Worm (Caenorhabditis elegans): ENCODE data around the gene F40F8.11.
A peak's percentile ranks its signal among the peaks of the same experiment; 100 is the strongest.

The F40F8.11 gene

ce11 chrII:11096233-11096632, 36.2 kb downstream of the F40F8.11 start, which contains the start of gene nbs-1 (continued):
- TF ChIP-seq ztf-18 (tag; optimal IDR thresholded peaks at IDR 0.05) (peak; percentile 18), hsf-1 (GFP tag; IDR thresholded peaks at IDR 0.05) (peak; percentile 73), nfya-2 (GFP tag; IDR thresholded peaks at IDR 0.05) (no peak), pha-4 (tag; optimal IDR thresholded peaks at IDR 0.05) (no peak), xnd-1 (tag; optimal IDR thresholded peaks at IDR 0.05) (peak; percentile 38), lin-40 (tag; optimal IDR thresholded peaks at IDR 0.05) (no peak), T26A5.8 (tag; optimal IDR thresholded peaks at IDR 0.05) (peak; percentile 8), sdz-38 (tag; optimal IDR thresholded peaks at IDR 0.05) (no peak), unc-62 (GFP tag; optimal IDR thresholded peaks at IDR 0.05) (no peak), ama-1 (optimal IDR thresholded peaks at IDR 0.05) (no peak), ama-1 (GFP tag; optimal IDR thresholded peaks at IDR 0.05) (peak; percentile 7 to 60), Y95B8A.8 (GFP tag; IDR thresholded peaks at IDR 0.05) (no peak), C17E4.6 (GFP tag; IDR thresholded peaks at IDR 0.05) (0 out of 2 replicates have a peak, but pooled peaks have one; percentile 34), fkh-3 (tag; optimal IDR thresholded peaks at IDR 0.05) (peak; percentile 16)

ce11 chrII:11094431-11094830, 38.0 kb downstream of the F40F8.11 start:
- TF ChIP-seq B0261.1 (tag; optimal IDR thresholded peaks at IDR 0.05) (no peak), madf-6 (GFP tag; IDR thresholded peaks at IDR 0.05) (peak; percentile 56; the same call in 1 of the 2 replicates), hmg-20 (GFP tag; IDR thresholded peaks at IDR 0.05) (no peak), him-1 (tag; optimal IDR thresholded peaks at IDR 0.05) (peak; percentile 2), F39B2.1 (GFP tag; IDR thresholded peaks at IDR 0.05) (no peak), repo-1 (tag; optimal IDR thresholded peaks at IDR 0.05) (no peak), sea-2 (GFP tag; IDR thresholded peaks at IDR 0.05) (no peak), athp-1 (tag; optimal IDR thresholded peaks at IDR 0.05) (no peak), F49E8.2 (tag; optimal IDR thresholded peaks at IDR 0.05; ENCODE audit: insufficient read depth) (peak; percentile 45), lin-40 (tag; optimal IDR thresholded peaks at IDR 0.05) (no peak), F23B12.7 (tag; optimal IDR thresholded peaks at IDR 0.05; ENCODE audit: insufficient read depth) (no peak), attf-6 (GFP tag; IDR thresholded peaks at IDR 0.05) (no peak), xnd-1 (tag; optimal IDR thresholded peaks at IDR 0.05) (peak; percentile 39), lsy-27 (tag; optimal IDR thresholded peaks at IDR 0.05; ENCODE audit: borderline replicate concordance, insufficient read depth) (no peak), lsl-1 (GFP tag; optimal IDR thresholded peaks at IDR 0.05) (peak; percentile 66), snpc-4 (GFP tag; optimal IDR thresholded peaks at IDR 0.05) (no peak), snpc-4 (tag; optimal IDR thresholded peaks at IDR 0.05) (no peak), sdz-38 (tag; optimal IDR thresholded peaks at IDR 0.05) (no peak), zfh-2 (GFP tag; conservative IDR thresholded peaks at IDR 0.05) (no peak), Y67H2A.10 (GFP tag; conservative IDR thresholded peaks at IDR 0.05) (no peak), F33H1.4 (GFP tag; IDR thresholded peaks at IDR 0.05) (peak; percentile 65), akir-1 (GFP tag; optimal IDR thresholded peaks at IDR 0.05) (no peak), efl-1 (GFP tag; optimal IDR thresholded peaks at IDR 0.05) (peak; percentile 14), hlh-12 (tag; optimal IDR thresholded peaks at IDR 0.05) (no peak), ceh-79 (tag; optimal IDR thresholded peaks at IDR 0.05) (no peak)

ce11 chrII:11092413-11092812, 40.0 kb downstream of the F40F8.11 start, which contains the start of gene rpl-42:
Gene rpl-42 (plus strand): TSS chrII:11092713.
- TF ChIP-seq Y95B8A.8 (GFP tag; IDR thresholded peaks at IDR 0.05) (no peak), snpc-3.4 (tag; optimal IDR thresholded peaks at IDR 0.05) (no peak), cebp-1 (GFP tag; IDR thresholded peaks at IDR 0.05) (no peak), cebp-1 (tag; optimal IDR thresholded peaks at IDR 0.05) (no peak), nhr-80 (tag; optimal IDR thresholded peaks at IDR 0.05) (no peak), lin-35 (GFP tag; optimal IDR thresholded peaks at IDR 0.05) (no peak), mel-28 (tag; optimal IDR thresholded peaks at IDR 0.05; ENCODE audit: borderline replicate concordance) (no peak), unc-130 (GFP tag; optimal IDR thresholded peaks at IDR 0.05) (no peak), hsf-1 (GFP tag; IDR thresholded peaks at IDR 0.05) (no peak), zfh-2 (GFP tag; conservative IDR thresholded peaks at IDR 0.05) (no peak), T26A5.8 (tag; optimal IDR thresholded peaks at IDR 0.05) (no peak), atf-7 (tag; optimal IDR thresholded peaks at IDR 0.05) (no peak), rpc-1 (optimal IDR thresholded peaks at IDR 0.05) (no peak), rpc-1 (tag; optimal IDR thresholded peaks at IDR 0.05) (no peak)

All from whole organism, young adult.